Fruit fly (Drosophila melanogaster) Kc167 (cell line): Measurements from ENCODE around the gene CG32984.

Experiments
- Myc ChIP-seq: fragments of >200 bp; optimal IDR thresholded peaks from 2 replicates; lab custom pipeline; 2017; ENCODE audit warnings: missing external identifiers
- Sin3A ChIP-seq: fragments of >200 bp; optimal IDR thresholded peaks from 2 replicates; lab custom pipeline; 2018; ENCODE audit warnings: missing external identifiers
- h ChIP-seq: fragments of >200 bp; optimal IDR thresholded peaks from 3 replicates; lab custom pipeline; 2018; ENCODE audit warnings: missing external identifiers
- insv ChIP-seq: fragments of >200 bp; optimal IDR thresholded peaks from 3 replicates; lab custom pipeline; 2018; ENCODE audit warnings: missing external identifiers
- psq ChIP-seq: fragments of >200 bp; optimal IDR thresholded peaks from 2 replicates; lab custom pipeline; 2017; ENCODE audit warnings: missing external identifiers
- ttk ChIP-seq: sonication (Bioruptor generic); optimal IDR thresholded peaks from 2 replicates; lab custom pipeline; 2017; ENCODE audit warnings: missing external identifiers

The CG32984 gene

DNA sequence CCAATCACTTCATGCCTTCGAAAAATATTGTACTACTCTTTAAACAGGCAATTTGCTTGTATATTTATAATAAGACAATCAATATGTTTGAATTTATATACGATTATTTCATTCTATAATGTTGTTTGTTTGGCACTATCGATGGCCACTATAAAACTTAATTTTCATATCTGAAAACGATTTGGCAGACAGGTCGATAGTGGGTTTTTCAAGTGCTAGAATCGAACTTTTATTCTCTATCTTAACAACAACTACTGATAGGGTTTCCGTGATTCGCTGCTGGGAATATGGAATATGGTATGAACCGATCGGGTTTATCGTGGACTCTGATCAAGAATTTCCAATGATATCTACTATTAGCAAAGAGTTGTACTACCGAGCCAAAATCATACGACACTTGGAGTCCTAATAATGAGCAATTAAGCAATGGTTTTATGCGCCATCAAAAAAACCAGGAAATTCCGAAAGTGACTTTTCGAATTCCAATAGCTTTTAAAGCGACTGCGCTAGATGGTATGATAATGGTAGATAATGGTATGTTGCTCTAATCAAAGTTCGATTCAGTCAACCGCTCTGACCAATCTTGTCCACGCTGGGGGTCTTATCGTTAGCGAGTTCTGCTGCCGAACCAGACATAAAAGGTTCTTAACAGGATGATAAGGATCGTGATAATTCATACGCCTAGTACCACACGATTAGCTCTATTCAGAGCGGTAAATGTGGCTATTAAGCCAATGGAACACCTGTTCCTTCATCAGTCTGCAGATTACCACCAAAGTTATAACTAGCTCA lies 29.1 kb downstream of the CG32984 start, which contains the start of gene CG17906:
TSS of gene CG17906 (plus strand) at position 742 of the 792 bp plus-strand sequence.
- TF ChIP-seq Sin3A (lab: Kevin White, UChicago) (no peak), insv (no peak), ttk (no peak), psq (no peak), Myc (no peak), h (no peak)

DNA sequence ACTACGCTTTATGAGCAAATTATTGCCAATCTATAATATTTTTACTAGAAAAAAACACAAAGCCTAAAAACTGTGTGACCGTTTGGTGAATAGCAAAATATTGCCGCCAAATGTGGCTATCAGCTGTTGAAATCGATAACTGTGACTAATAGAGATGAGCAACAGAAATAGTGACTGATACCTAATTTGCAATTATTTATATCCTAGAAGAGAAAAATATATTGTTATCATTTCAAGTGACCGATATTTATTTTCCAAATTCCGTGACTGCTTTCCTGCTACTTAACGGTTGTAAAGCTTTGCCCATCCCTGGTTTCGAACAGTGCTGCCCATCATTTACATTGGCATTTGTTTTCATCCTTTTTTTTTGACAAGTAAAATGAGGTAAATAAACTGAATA lies 32.5 kb downstream of the CG32984 start, which contains the start of the genes alien and CG18661:
TSS of gene alien (minus strand) at position 95 of the 400 bp plus-strand sequence.
TSS of gene CG18661 (plus strand) at position 321 of the 400 bp plus-strand sequence.
- TF ChIP-seq insv (no peak), psq (no peak)

DNA sequence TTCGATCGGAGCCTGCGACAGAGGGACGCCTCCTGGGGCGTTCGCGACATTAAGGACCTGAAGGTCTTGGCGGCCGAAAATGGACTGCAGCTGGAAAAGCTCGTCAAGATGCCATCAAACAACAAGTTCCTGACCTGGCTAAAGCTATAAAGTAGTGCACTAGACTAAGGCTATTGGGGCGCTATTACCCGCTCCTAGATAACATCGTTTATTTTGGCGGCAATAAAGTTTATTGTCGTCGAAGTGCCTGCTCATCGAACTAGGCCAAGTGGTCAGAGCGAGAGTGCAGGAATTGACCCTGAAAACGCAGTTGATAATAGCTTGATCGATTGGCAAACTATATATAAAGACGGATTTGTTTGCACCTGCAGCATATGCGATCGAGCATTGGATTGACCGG lies 33.5 kb downstream of the CG32984 start, which contains the start of gene Try29F:
TSS of gene Try29F (plus strand) at position 301 of the 400 bp plus-strand sequence.
- TF ChIP-seq h (no peak), insv (no peak), ttk (no peak), Sin3A (lab: Kevin White, UChicago) (no peak), Myc (no peak), psq (no peak)

DNA sequence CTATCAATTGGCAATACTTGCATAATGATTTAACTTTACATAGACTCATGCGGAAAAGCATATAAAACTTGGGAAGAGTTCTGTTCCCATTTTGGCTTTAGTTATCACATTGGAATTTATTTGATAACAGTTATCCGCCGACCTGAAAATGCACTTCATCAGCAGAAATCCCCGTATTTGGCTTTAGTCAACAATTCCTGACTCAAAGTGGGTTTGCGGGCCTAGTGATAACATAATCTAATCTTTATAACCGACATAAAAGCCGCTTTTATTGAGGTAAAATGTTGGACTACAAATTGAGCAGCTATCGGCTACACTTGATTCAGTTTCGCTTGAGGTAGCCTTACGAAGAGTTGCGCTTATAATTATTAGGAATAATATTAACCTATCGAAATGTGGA lies 45.5 kb downstream of the CG32984 start, which contains the start of gene CG9568:
TSS of gene CG9568 (plus strand) at position 317 of the 400 bp plus-strand sequence.
- TF ChIP-seq Sin3A (lab: Kevin White, UChicago): no peak
- no peak for TF ChIP-seq psq
- TF ChIP-seq Myc: no peak
- no peak for TF ChIP-seq ttk
- TF ChIP-seq insv: no peak
- no peak for TF ChIP-seq h

DNA sequence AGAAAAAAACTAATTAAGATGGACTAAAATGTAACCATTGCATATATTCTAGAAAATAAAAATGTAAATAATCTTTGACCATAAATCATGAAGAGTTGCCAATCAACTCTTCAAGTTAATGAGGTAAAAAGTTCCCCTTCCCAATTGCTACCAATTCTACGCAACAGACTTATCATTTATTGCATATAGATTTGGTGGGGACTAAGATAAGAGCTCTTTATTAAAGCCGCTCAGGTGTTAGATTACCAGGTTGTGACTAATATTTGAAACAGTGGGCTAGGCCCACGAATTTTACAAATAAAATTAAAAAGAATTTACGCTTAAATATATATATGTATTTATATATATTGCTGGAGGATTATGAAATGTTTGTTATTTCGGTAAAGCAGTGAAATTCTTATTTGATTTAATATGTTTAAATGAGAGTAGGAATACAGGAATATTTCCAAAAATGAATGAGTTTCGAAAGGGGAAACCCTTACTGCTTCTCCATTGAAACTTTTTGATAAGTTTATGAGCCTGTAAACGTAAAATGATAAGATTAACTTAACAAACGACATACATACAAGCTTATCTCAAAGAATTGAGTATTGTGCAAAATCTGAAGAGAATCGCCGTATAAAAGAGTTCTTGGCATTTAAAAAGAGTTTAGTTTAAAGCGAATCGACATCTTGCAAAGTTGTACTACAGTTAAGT lies 46.9 kb downstream of the CG32984 start, which contains the start of gene CG13102:
TSS of gene CG13102 (plus strand) at position 646 of the 696 bp plus-strand sequence.
- no peak for TF ChIP-seq Sin3A (lab: Kevin White, UChicago)
- TF ChIP-seq Myc: no peak
- no peak for TF ChIP-seq h
- TF ChIP-seq ttk: no peak
- no peak for TF ChIP-seq insv
- TF ChIP-seq psq: no peak

DNA sequence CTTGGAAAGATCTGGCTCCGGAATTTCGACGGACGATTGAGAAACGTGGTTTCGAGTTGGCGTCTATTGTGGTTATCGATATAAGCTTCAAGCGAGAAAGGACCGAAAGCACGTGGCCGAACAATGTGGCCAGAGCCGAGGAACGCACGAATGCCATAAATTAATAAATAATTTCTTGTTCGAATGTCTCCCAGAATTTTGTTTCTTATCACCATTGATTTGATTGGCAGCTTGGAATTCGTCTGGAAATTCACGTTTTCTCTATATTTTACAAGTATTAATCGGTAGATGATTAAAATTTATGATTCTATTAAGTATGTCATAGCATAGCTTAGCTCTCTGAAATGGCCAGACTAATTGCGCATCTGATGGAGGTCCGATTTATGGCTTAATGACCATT lies 49.2 kb downstream of the CG32984 start, which contains the start of gene Rcd-1r:
TSS of gene Rcd-1r (minus strand) at position 101 of the 400 bp plus-strand sequence.
- TF ChIP-seq Myc (no peak), ttk (no peak), Sin3A (lab: Kevin White, UChicago) (no peak), psq (no peak), h (no peak)
